Worm (Caenorhabditis elegans): ENCODE measurements around the gene mam-5.
A peak's percentile ranks its signal among the peaks of the same experiment; 100 is the strongest.

The mam-5 gene

DNA sequence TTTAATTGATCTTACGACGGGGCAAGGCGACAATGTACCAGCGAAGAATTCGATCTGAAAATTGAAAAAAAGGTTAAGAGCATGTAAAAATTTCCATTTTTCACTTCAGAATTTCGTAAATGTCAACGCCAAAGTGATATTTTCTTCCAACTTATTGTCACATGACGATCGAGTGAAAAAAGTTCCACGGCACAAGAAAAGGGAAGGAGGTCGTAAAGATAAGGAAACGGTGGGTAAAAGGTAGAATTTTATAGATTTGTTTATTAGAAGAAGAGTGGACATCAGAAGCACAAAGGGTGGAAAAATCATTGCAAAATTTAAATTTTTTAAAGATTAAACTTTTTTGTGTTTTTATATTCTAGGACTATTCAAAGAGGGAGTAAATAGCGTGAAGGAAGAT is 24.5 kb upstream of the mam-5 start:
- TF ChIP-seq let-607 (tag; optimal IDR thresholded peaks at IDR 0.05) (peak; percentile 43 to 49), die-1 (tag; optimal IDR thresholded peaks at IDR 0.05) (no peak), Y53G8AR.9 (GFP tag; conservative IDR thresholded peaks at IDR 0.05) (0 out of 2 replicates have a peak, but pooled peaks have one; percentile 44), nhr-80 (tag; optimal IDR thresholded peaks at IDR 0.05) (peak; percentile 60)

DNA sequence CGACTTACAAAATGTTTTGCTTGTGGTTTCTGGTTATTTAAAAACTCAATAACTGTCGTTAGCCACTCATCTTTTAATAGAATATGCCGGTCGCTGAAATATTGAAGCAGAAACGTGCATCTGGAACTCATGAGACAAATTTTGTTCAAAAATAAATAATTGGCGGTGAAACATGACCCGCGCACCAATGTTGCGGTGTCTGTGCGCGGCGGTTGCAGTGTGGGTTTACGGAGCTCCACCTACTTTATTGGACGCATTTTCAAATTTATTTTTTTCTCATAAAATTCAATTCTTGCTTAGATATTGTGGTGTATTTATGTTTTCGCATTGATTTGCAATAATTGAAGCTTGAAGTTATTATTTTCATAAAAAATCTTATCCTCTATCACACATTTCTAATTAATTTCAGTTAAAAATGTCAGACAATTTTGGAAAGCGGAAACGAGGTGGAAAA is 21.9 kb upstream of the mam-5 start, which contains the start of the genes rmh-2 and suds-3:
TSS of gene rmh-2 (minus strand) at position 164 of the 454 bp plus-strand sequence.
TSS of gene suds-3 (plus strand) at position 404 of the 454 bp plus-strand sequence.
- TF ChIP-seq cebp-1 (GFP tag; IDR thresholded peaks at IDR 0.05) = no peak
- TF ChIP-seq cebp-1 (tag; optimal IDR thresholded peaks at IDR 0.05) = no peak
- TF ChIP-seq lsl-1 (GFP tag; optimal IDR thresholded peaks at IDR 0.05) = peak; percentile 7
- no peak for TF ChIP-seq hsf-1 (GFP tag; IDR thresholded peaks at IDR 0.05)
- no peak for TF ChIP-seq ztf-26 (tag; optimal IDR thresholded peaks at IDR 0.05)
- peak; percentile 35; the same call in 1 of the 2 replicates for TF ChIP-seq madf-6 (GFP tag; IDR thresholded peaks at IDR 0.05)
- peak; percentile 61 for TF ChIP-seq efl-1 (GFP tag; optimal IDR thresholded peaks at IDR 0.05)
- peak; percentile 37 for TF ChIP-seq F23B12.7 (tag; optimal IDR thresholded peaks at IDR 0.05; ENCODE audit: insufficient read depth)
- peak; percentile 20 for TF ChIP-seq dpl-1 (GFP tag; optimal IDR thresholded peaks at IDR 0.05)
- TF ChIP-seq F33H1.4 (GFP tag; IDR thresholded peaks at IDR 0.05) = no peak
- no peak for TF ChIP-seq ccch-3 (GFP tag; optimal IDR thresholded peaks at IDR 0.05)
- no peak for TF ChIP-seq die-1 (tag; optimal IDR thresholded peaks at IDR 0.05)
- no peak for TF ChIP-seq ztf-3 (GFP tag; optimal IDR thresholded peaks at IDR 0.05)
- TF ChIP-seq B0336.3 (GFP tag; IDR thresholded peaks at IDR 0.05) = no peak
- TF ChIP-seq lin-35 (GFP tag; optimal IDR thresholded peaks at IDR 0.05) = no peak

- TF ChIP-seq C17E4.6 (GFP tag; IDR thresholded peaks at IDR 0.05) (no peak), dpl-1 (GFP tag; optimal IDR thresholded peaks at IDR 0.05) (no peak), atf-7 (tag; optimal IDR thresholded peaks at IDR 0.05) (no peak), attf-6 (GFP tag; IDR thresholded peaks at IDR 0.05) (no peak), zfh-2 (GFP tag; conservative IDR thresholded peaks at IDR 0.05) (no peak), B0035.1 (tag; optimal IDR thresholded peaks at IDR 0.05) (no peak), mcd-1 (GFP tag; IDR thresholded peaks at IDR 0.05) (no peak), ztf-22 (GFP tag; optimal IDR thresholded peaks at IDR 0.05) (no peak), F22D6.2 (tag; optimal IDR thresholded peaks at IDR 0.05) (no peak), ccch-3 (GFP tag; optimal IDR thresholded peaks at IDR 0.05) (no peak), sptf-2 (GFP tag; optimal IDR thresholded peaks at IDR 0.05) (no peak), madf-8 (GFP tag; conservative IDR thresholded peaks at IDR 0.05) (no peak), ztf-26 (tag; optimal IDR thresholded peaks at IDR 0.05) (no peak), attf-3 (GFP tag; conservative IDR thresholded peaks at IDR 0.05) (no peak), F49E8.2 (tag; optimal IDR thresholded peaks at IDR 0.05; ENCODE audit: insufficient read depth) (no peak), madf-3 (GFP tag; IDR thresholded peaks at IDR 0.05) (no peak), dpff-1 (tag; optimal IDR thresholded peaks at IDR 0.05) (no peak)
These were observed 15.1 kb upstream of the mam-5 start, which contains the start of gene srj-33 for ce11 chrV:9937435-9937834. TSS of gene srj-33 (minus strand) at chrV:9937535.

ce11 chrV:9943039-9943438 is 9.5 kb upstream of the mam-5 start, which contains the start of gene fipr-12:
TSS of gene fipr-12 (plus strand) at chrV:9943339.
- no peak for TF ChIP-seq ztf-28 (GFP tag; IDR thresholded peaks at IDR 0.05)
- no peak for TF ChIP-seq nhr-90 (tag; optimal IDR thresholded peaks at IDR 0.05)
- TF ChIP-seq K11D2.4 (GFP tag; IDR thresholded peaks at IDR 0.05) = no peak
- TF ChIP-seq madf-10 (tag; optimal IDR thresholded peaks at IDR 0.05) = no peak
- no peak for TF ChIP-seq Y53G8AR.9 (GFP tag; conservative IDR thresholded peaks at IDR 0.05)
- TF ChIP-seq lir-1 (GFP tag; conservative IDR thresholded peaks at IDR 0.05) = no peak
- TF ChIP-seq ztf-26 (tag; optimal IDR thresholded peaks at IDR 0.05) = no peak
